Worm (Caenorhabditis elegans): Measurements from ENCODE around the gene oat-1.

ce11 chrIV:8496263-8496662 lies 23.9 kb upstream of the oat-1 start, which contains the start of gene C28C12.12:
- TF ChIP-seq nhr-77 (tag; optimal IDR thresholded peaks at IDR 0.05), result no peak
- TF ChIP-seq nhr-25 (tag; optimal IDR thresholded peaks at IDR 0.05), result no peak
- TF ChIP-seq mml-1 (tag; optimal IDR thresholded peaks at IDR 0.05), result no peak
- no peak for TF ChIP-seq fkh-10 (GFP tag; optimal IDR thresholded peaks at IDR 0.05)
- TF ChIP-seq fkh-2 (tag; optimal IDR thresholded peaks at IDR 0.05), result no peak
- no peak for TF ChIP-seq pha-4 (tag; optimal IDR thresholded peaks at IDR 0.05)
- TF ChIP-seq elt-2 (tag; optimal IDR thresholded peaks at IDR 0.05), result no peak
- TF ChIP-seq elt-3 (tag; optimal IDR thresholded peaks at IDR 0.05), result no peak

All from whole organism, L3 larva.